Worm (Caenorhabditis elegans) whole organism, L1 larva: ENCODE results near the gene T19B10.12.
A peak's percentile ranks its signal among the peaks of the same experiment; 100 is the strongest.

ENCODE experiments used
- C04F5.9 ChIP-seq: sonication (generic microtip); optimal IDR thresholded peaks from 2 replicates; lab custom pipeline; 2016; ENCODE audit warnings: missing genetic modification characterization, missing compliant biosample characterization
- C16A3.4 ChIP-seq: fragments of 150-350 bp; optimal IDR thresholded peaks from 2 replicates; lab custom pipeline; 2014; ENCODE audit warnings: missing biosample characterization, missing genetic modification characterization
- C34B4.2 ChIP-seq: sonication (generic microtip); optimal IDR thresholded peaks from 2 replicates; lab custom pipeline; 2017; ENCODE audit warnings: mild to moderate bottlenecking, missing genetic modification characterization, missing compliant biosample characterization
- F16B12.6 ChIP-seq: fragments of 150-350 bp; optimal IDR thresholded peaks from 2 replicates; lab custom pipeline; 2014; ENCODE audit warnings: missing biosample characterization, missing genetic modification characterization
- aha-1 ChIP-seq: fragments of 150-350 bp; optimal IDR thresholded peaks from 2 replicates; lab custom pipeline; 2014; ENCODE audit warnings: missing biosample characterization, missing genetic modification characterization
- ceh-63 ChIP-seq: fragments of 200-800 bp; sonication (Bioruptor generic); optimal IDR thresholded peaks from 2 replicates; lab custom pipeline; 2018; ENCODE audit warnings: mild to moderate bottlenecking, missing genetic modification characterization, missing compliant biosample characterization
- ceh-82 ChIP-seq, 3 experiments: fragments of 150-350 bp in 1 of 3; sonication (generic microtip) in 2 of 3; optimal IDR thresholded peaks; 2 replicates each; lab custom pipeline; 2014 to 2017; ENCODE audit warnings: missing biosample characterization in 3 of 3, missing genetic modification characterization in 3 of 3
- ceh-88 ChIP-seq: fragments of 200-800 bp; sonication (Bioruptor generic); IDR thresholded peaks from 2 replicates; pipeline ENCODE4 v1.3.6; 2022; ENCODE audit warnings: missing genetic modification characterization, missing compliant biosample characterization
- ceh-90 ChIP-seq: sonication (generic microtip); optimal IDR thresholded peaks from 2 replicates; lab custom pipeline; 2016; ENCODE audit warnings: missing genetic modification characterization, missing compliant biosample characterization
- ces-1 ChIP-seq: fragments of 150-350 bp; optimal IDR thresholded peaks from 2 replicates; lab custom pipeline; 2014; ENCODE audit warnings: missing biosample characterization, missing genetic modification reagents, missing genetic modification characterization
- dpl-1 ChIP-seq, 3 experiments: fragments of 150-350 bp in 2 of 3; sonication (generic microtip) in 1 of 3; optimal IDR thresholded peaks; 2 replicates each; lab custom pipeline; 2014 to 2017; ENCODE audit warnings: missing biosample characterization in 3 of 3, missing genetic modification characterization in 3 of 3, missing genetic modification reagents in 3 of 3
- dsc-1 ChIP-seq: sonication (generic microtip); optimal IDR thresholded peaks from 2 replicates; lab custom pipeline; 2016; ENCODE audit warnings: mild to moderate bottlenecking, missing genetic modification characterization, missing compliant biosample characterization
- efl-3 ChIP-seq: fragments of 200-800 bp; sonication (Bioruptor generic); optimal IDR thresholded peaks from 2 replicates; lab custom pipeline; 2018; ENCODE audit warnings: mild to moderate bottlenecking, missing genetic modification characterization, missing compliant biosample characterization
- egl-13 ChIP-seq: sonication (generic microtip); optimal IDR thresholded peaks from 2 replicates; lab custom pipeline; 2016; ENCODE audit warnings: missing genotype, missing genetic modification reagents, missing genetic modification characterization, missing compliant biosample characterization
- egl-27 ChIP-seq, 2 experiments: fragments of 150-350 bp in 1 of 2; sonication (generic microtip); optimal IDR thresholded peaks; 3 replicates each; lab custom pipeline; 2017 to 2018; ENCODE audit warnings: missing biosample characterization in 2 of 2, missing genetic modification characterization in 2 of 2, missing genetic modification reagents in 2 of 2
- elt-2 ChIP-seq: sonication (generic microtip); optimal IDR thresholded peaks from 2 replicates; lab custom pipeline; 2016; ENCODE audit warnings: missing genetic modification characterization, mild to moderate bottlenecking, inconsistent platforms, missing compliant biosample characterization, missing genetic modification reagents
- elt-3 ChIP-seq, 6 experiments: fragments of 150-350 bp in 1 of 6; sonication (generic microtip); optimal IDR thresholded peaks; 2 replicates each; lab custom pipeline; 2017 to 2018; ENCODE audit warnings: missing biosample characterization in 6 of 6, missing genetic modification characterization in 6 of 6, inconsistent platforms in 1 of 6
- ets-5 ChIP-seq: fragments of 200-800 bp; sonication (Bioruptor generic); IDR thresholded peaks from 2 replicates; pipeline ENCODE4 v1.3.6; 2022; ENCODE audit warnings: missing genetic modification characterization, missing compliant biosample characterization
- hpl-2 ChIP-seq: fragments of 150-350 bp; optimal IDR thresholded peaks from 2 replicates; lab custom pipeline; 2014; ENCODE audit warnings: missing biosample characterization, missing genetic modification reagents, missing genetic modification characterization
- irx-1 ChIP-seq: sonication (generic microtip); optimal IDR thresholded peaks from 2 replicates; lab custom pipeline; 2016; ENCODE audit warnings: missing genetic modification characterization, missing compliant biosample characterization
- jun-1 ChIP-seq: fragments of 150-350 bp; optimal IDR thresholded peaks from 2 replicates; lab custom pipeline; 2014; ENCODE audit warnings: missing biosample characterization, missing genetic modification reagents, missing genetic modification characterization
- lin-13 ChIP-seq: fragments of 150-350 bp; optimal IDR thresholded peaks from 2 replicates; lab custom pipeline; 2014; ENCODE audit warnings: missing biosample characterization, missing genetic modification reagents, missing genetic modification characterization
- lin-14 ChIP-seq: fragments of 200-800 bp; sonication (Bioruptor generic); optimal IDR thresholded peaks from 2 replicates; lab custom pipeline; 2018; ENCODE audit warnings: mild to moderate bottlenecking, missing genetic modification characterization, moderate library complexity, missing compliant biosample characterization
- lin-15B ChIP-seq: fragments of 150-350 bp; sonication (generic microtip); optimal IDR thresholded peaks from 3 replicates; lab custom pipeline; 2014; ENCODE audit warnings: missing biosample characterization, missing genetic modification characterization
- lir-3 ChIP-seq: sonication (generic microtip); optimal IDR thresholded peaks from 2 replicates; lab custom pipeline; 2016; ENCODE audit warnings: mild to moderate bottlenecking, missing genetic modification characterization, moderate library complexity, missing compliant biosample characterization; ENCODE audit not compliant: poor library complexity
- mab-9 ChIP-seq: fragments of 200-800 bp; sonication (Bioruptor generic); IDR thresholded peaks from 2 replicates; pipeline ENCODE4 v1.3.6; 2022; ENCODE audit warnings: missing genetic modification reagents, missing genetic modification characterization, missing compliant biosample characterization
- mdl-1 ChIP-seq, 2 experiments: fragments of 150-350 bp; optimal IDR thresholded peaks; 2 replicates each; lab custom pipeline; 2014 to 2017; ENCODE audit warnings: missing biosample characterization in 2 of 2, missing genetic modification characterization in 2 of 2, inconsistent platforms in 1 of 2
- mef-2 ChIP-seq: fragments of 150-350 bp; optimal IDR thresholded peaks from 2 replicates; lab custom pipeline; 2014; ENCODE audit warnings: missing biosample characterization, missing genetic modification characterization
- mep-1 ChIP-seq: fragments of 150-350 bp; optimal IDR thresholded peaks from 2 replicates; lab custom pipeline; 2014; ENCODE audit warnings: missing biosample characterization, missing genetic modification characterization
- nhr-12 ChIP-seq: sonication (generic microtip); optimal IDR thresholded peaks from 2 replicates; lab custom pipeline; 2017; ENCODE audit warnings: missing biosample characterization, missing genetic modification characterization
- nhr-19 ChIP-seq: fragments of 200-800 bp; sonication (Bioruptor generic); conservative IDR thresholded peaks from 2 replicates; pipeline ENCODE4 v1.3.6; 2022; ENCODE audit warnings: missing genetic modification characterization, missing compliant biosample characterization
- nhr-71 ChIP-seq: sonication (generic microtip); optimal IDR thresholded peaks from 2 replicates; lab custom pipeline; 2016; ENCODE audit warnings: mild to moderate bottlenecking, missing genetic modification characterization, moderate library complexity, missing compliant biosample characterization
- nhr-77 ChIP-seq: fragments of 150-350 bp; optimal IDR thresholded peaks from 2 replicates; lab custom pipeline; 2014; ENCODE audit warnings: missing biosample characterization, missing genetic modification characterization
- nhr-84 ChIP-seq: sonication (generic microtip); optimal IDR thresholded peaks from 2 replicates; lab custom pipeline; 2017; ENCODE audit warnings: missing biosample characterization, missing genetic modification characterization
- nhr-90 ChIP-seq: sonication (generic microtip); optimal IDR thresholded peaks from 2 replicates; lab custom pipeline; 2016; ENCODE audit warnings: mild to moderate bottlenecking, missing genetic modification characterization, missing compliant biosample characterization; ENCODE audit not compliant: poor library complexity
- pag-3 ChIP-seq: sonication (generic microtip); optimal IDR thresholded peaks from 2 replicates; lab custom pipeline; 2017; ENCODE audit warnings: missing genetic modification characterization, mild to moderate bottlenecking, missing compliant biosample characterization, antibody characterized with exemption, borderline replicate concordance; ENCODE audit not compliant: insufficient read depth
- pax-3 ChIP-seq: fragments of 200-800 bp; sonication (Bioruptor generic); optimal IDR thresholded peaks from 2 replicates; lab custom pipeline; 2018; ENCODE audit warnings: mild to moderate bottlenecking, missing genetic modification characterization, moderate library complexity, missing compliant biosample characterization
- rnt-1 ChIP-seq: sonication (generic microtip); optimal IDR thresholded peaks from 2 replicates; lab custom pipeline; 2016; ENCODE audit warnings: mild to moderate bottlenecking, missing genetic modification characterization, moderate library complexity, missing compliant biosample characterization
- skn-1 ChIP-seq: fragments of 150-350 bp; optimal IDR thresholded peaks from 2 replicates; lab custom pipeline; 2014; ENCODE audit warnings: missing biosample characterization, missing genetic modification characterization
- snpc-4 ChIP-seq: fragments of 150-350 bp; optimal IDR thresholded peaks from 2 replicates; lab custom pipeline; 2014; ENCODE audit warnings: missing biosample characterization, missing genetic modification characterization
- snu-23 ChIP-seq: sonication (generic microtip); optimal IDR thresholded peaks from 2 replicates; lab custom pipeline; 2016; ENCODE audit warnings: missing genetic modification characterization, missing compliant biosample characterization
- sox-4 ChIP-seq: sonication (generic microtip); optimal IDR thresholded peaks from 2 replicates; lab custom pipeline; 2016; ENCODE audit warnings: missing genetic modification characterization, missing compliant biosample characterization
- sptf-1 ChIP-seq: fragments of 150-350 bp; optimal IDR thresholded peaks from 2 replicates; lab custom pipeline; 2014; ENCODE audit warnings: missing biosample characterization, missing genetic modification characterization
- sup-37 ChIP-seq: fragments of 200-800 bp; sonication (Bioruptor generic); optimal IDR thresholded peaks from 2 replicates; lab custom pipeline; 2018; ENCODE audit warnings: mild to moderate bottlenecking, missing genetic modification characterization, missing compliant biosample characterization
- swsn-7 ChIP-seq: sonication (generic microtip); optimal IDR thresholded peaks from 2 replicates; lab custom pipeline; 2016; ENCODE audit warnings: missing genetic modification characterization, missing compliant biosample characterization
- unc-130 ChIP-seq: fragments of 150-350 bp; optimal IDR thresholded peaks from 2 replicates; lab custom pipeline; 2017; ENCODE audit warnings: missing biosample characterization, missing genetic modification characterization, inconsistent platforms
- unc-30 ChIP-seq: sonication (generic microtip); optimal IDR thresholded peaks from 2 replicates; lab custom pipeline; 2017; ENCODE audit warnings: missing biosample characterization, missing genetic modification characterization
- unc-62 ChIP-seq: fragments of 150-350 bp; optimal IDR thresholded peaks from 2 replicates; lab custom pipeline; 2014; ENCODE audit warnings: missing biosample characterization, missing genetic modification reagents, missing genetic modification characterization
- unc-98 ChIP-seq: fragments of 200-800 bp; sonication (Bioruptor generic); IDR thresholded peaks from 2 replicates; pipeline ENCODE4 v1.3.6; 2022; ENCODE audit warnings: missing genetic modification characterization, missing compliant biosample characterization
- vab-15 ChIP-seq: sonication (generic microtip); optimal IDR thresholded peaks from 2 replicates; lab custom pipeline; 2017; ENCODE audit warnings: missing genotype, mild to moderate bottlenecking, missing genetic modification characterization, missing compliant biosample characterization
- xbp-1 ChIP-seq: sonication (generic microtip); optimal IDR thresholded peaks from 2 replicates; lab custom pipeline; 2016; ENCODE audit warnings: missing genetic modification characterization, missing compliant biosample characterization
- zag-1 ChIP-seq: fragments of 150-350 bp; optimal IDR thresholded peaks from 2 replicates; lab custom pipeline; 2014; ENCODE audit warnings: missing biosample characterization, missing genetic modification characterization

T19B10.12 gene

DNA sequence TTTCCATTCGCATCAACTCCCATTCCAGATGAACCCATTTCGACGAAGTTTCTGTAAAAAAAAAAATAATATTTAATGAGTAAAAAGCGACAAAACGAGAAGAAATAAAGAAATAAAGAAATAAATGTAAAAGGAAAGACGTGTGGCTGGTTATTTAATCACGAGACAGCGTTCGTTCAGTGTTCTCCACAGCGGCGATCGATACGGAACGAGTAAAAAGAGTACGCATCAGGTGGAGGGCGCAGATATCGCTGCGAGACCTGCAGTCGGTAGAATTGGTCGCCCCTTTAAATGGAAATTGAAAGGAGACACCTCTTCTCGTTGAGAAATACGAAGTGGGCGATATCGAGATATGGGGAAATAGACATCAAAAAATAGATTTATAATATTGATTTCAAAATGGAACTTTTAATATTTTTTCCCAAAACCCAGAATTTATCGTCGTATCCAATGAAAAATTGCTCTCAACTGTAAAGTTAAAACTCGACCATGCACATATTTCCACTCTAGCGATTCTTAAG, 22.1 kb upstream of the T19B10.12 start, which contains the start of gene pqn-70 (continued):
- TF ChIP-seq unc-130 (peak; percentile 87), mep-1 (tag; lab: Kevin White, UChicago) (peak; percentile 93), pax-3 (tag; lab: Kevin White, UChicago) (peak; percentile 61), mdl-1 (tag; optimal IDR thresholded peaks at IDR 0.05; lab: Kevin White, UChicago) (peak in 1 of 2 experiments; percentile 78), nhr-90 (tag; lab: Kevin White, UChicago) (peak; percentile 79), C04F5.9 (peak; percentile 9), skn-1 (tag; lab: Kevin White, UChicago) (peak; percentile 70), sptf-1 (no peak), unc-98 (GFP tag; lab: Robert Waterston, UW) (no peak), C16A3.4 (tag; lab: Kevin White, UChicago) (peak; percentile 80), sup-37 (GFP tag; lab: Kevin White, UChicago) (no peak), egl-13 (tag; lab: Kevin White, UChicago) (peak; percentile 39), ceh-63 (GFP tag; lab: Kevin White, UChicago) (no peak), zag-1 (no peak), dsc-1 (peak; percentile 66), nhr-77 (tag; lab: Kevin White, UChicago) (peak; percentile 48), aha-1 (tag; lab: Kevin White, UChicago) (no peak), pag-3 (tag; lab: Kevin White, UChicago) (no peak), snpc-4 (tag; lab: Kevin White, UChicago) (peak; percentile 72), ceh-88 (GFP tag; lab: Robert Waterston, UW) (peak; percentile 40; the same call in 1 of the 2 replicates), nhr-71 (tag; lab: Kevin White, UChicago) (peak; percentile 91), ces-1 (GFP tag; lab: Kevin White, UChicago) (no peak), ceh-82 (tag; optimal IDR thresholded peaks at IDR 0.05; lab: Kevin White, UChicago) (peak; percentile 87 to 98 (median 90)), vab-15 (no peak), hpl-2 (GFP tag; lab: Kevin White, UChicago) (peak; percentile 45), elt-2 (tag; lab: Kevin White, UChicago) (peak; percentile 56), mab-9 (GFP tag; lab: Robert Waterston, UW) (peak; percentile 34; the same call in 1 of the 2 replicates), ceh-90 (tag; lab: Kevin White, UChicago) (no peak), nhr-84 (tag; lab: Kevin White, UChicago) (no peak), lir-3 (tag; lab: Kevin White, UChicago) (peak; percentile 74), ets-5 (GFP tag; lab: Robert Waterston, UW) (no peak), egl-27 (tag; optimal IDR thresholded peaks at IDR 0.05; lab: Kevin White, UChicago) (no peak), elt-3 (tag; optimal IDR thresholded peaks at IDR 0.05; lab: Kevin White, UChicago) (peak in 2 of 6 experiments; percentile 42 to 54), lin-15B (tag; lab: Kevin White, UChicago) (peak; percentile 53), rnt-1 (peak; percentile 84), snu-23 (GFP tag; lab: Kevin White, UChicago) (peak; percentile 91), F16B12.6 (tag; lab: Kevin White, UChicago) (peak; percentile 48), swsn-7 (peak; percentile 83), lin-14 (GFP tag; lab: Kevin White, UChicago) (peak; percentile 97), nhr-12 (no peak), xbp-1 (tag; lab: Kevin White, UChicago) (peak; percentile 75), jun-1 (tag; lab: Kevin White, UChicago) (peak; percentile 64), irx-1 (tag; lab: Kevin White, UChicago) (peak; percentile 65), lin-13 (GFP tag; lab: Kevin White, UChicago) (peak; percentile 68), efl-3 (no peak), C34B4.2 (tag; lab: Kevin White, UChicago) (no peak), unc-62 (GFP tag; lab: Kevin White, UChicago) (no peak), mef-2 (no peak), unc-30 (tag; lab: Kevin White, UChicago) (no peak), nhr-19 (GFP tag; lab: Robert Waterston, UW) (peak; percentile 83), dpl-1 (GFP tag; optimal IDR thresholded peaks at IDR 0.05; lab: Kevin White, UChicago) (peak; percentile 41 to 75 (median 69)), sox-4 (peak; percentile 60)
